ENCODE assay signal across 1 fruit fly cellular context in the genomic region with DNA sequence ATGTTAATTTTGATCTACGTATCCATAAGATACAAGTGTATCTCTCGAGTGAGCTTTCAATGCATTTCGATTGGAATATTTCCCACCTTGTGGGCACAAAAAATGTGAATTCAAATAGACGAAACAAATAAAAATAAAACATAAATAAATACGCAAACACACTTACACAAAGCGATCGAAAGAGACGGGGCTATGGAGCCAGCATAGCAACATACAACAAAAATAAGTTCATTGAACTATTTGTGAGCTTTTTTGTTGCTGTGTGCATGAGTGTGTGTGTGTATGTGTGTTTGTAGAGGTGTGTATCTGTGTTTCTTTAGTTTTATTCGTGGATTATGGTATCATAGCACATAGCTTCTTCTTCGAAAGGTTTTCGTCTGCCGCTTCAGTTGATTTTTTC.
TF ChIP-seq lines count a peak whose summit lies in the region.

No protein-coding gene starts in this region.

TF ChIP-seq in whole organism, embryonic, 481 proteins besides CTCF, POLR2A, EP300 and RAD21 (continued from another document):
- TF ChIP-seq CG8924 (tag; optimal IDR thresholded peaks at IDR 0.05; lab: Kevin White, UChicago) (peak; percentile 4), Aef1 (GFP tag; IDR thresholded peaks at IDR 0.05; lab: Robert Waterston, UW) (0 out of 3 replicates have a peak, but pooled peaks have one; percentile 16), CG2678 (tag; optimal IDR thresholded peaks at IDR 0.05; lab: Kevin White, UChicago) (peak; percentile 33), CG17612 (GFP tag; IDR thresholded peaks at IDR 0.05; lab: Robert Waterston, UW) (no peak), grau (tag; optimal IDR thresholded peaks at IDR 0.05; lab: Kevin White, UChicago) (no peak), Dip2 (GFP tag; IDR thresholded peaks at IDR 0.05; lab: Robert Waterston, UW) (no peak), gem (tag; optimal IDR thresholded peaks at IDR 0.05; lab: Kevin White, UChicago) (peak; percentile 34), dmrt99B (tag; optimal IDR thresholded peaks at IDR 0.05; lab: Kevin White, UChicago) (peak; percentile 16), CG2875 (GFP tag; optimal IDR thresholded peaks at IDR 0.05; lab: Kevin White, UChicago) (peak; percentile 17), CG7786 (GFP tag; optimal IDR thresholded peaks at IDR 0.05; lab: Kevin White, UChicago) (no peak), CG31441 (GFP tag; IDR thresholded peaks at IDR 0.05; lab: Robert Waterston, UW) (0 out of 2 replicates have a peak, but pooled peaks have one; percentile 13), bsh (GFP tag; optimal IDR thresholded peaks at IDR 0.05; lab: Kevin White, UChicago) (peak in 1 of 2 experiments; percentile 19), chinmo (GFP tag; IDR thresholded peaks at IDR 0.05; lab: Robert Waterston, UW; ENCODE audit: partially characterized antibody) (0 out of 4 replicates have a peak, but pooled peaks have one; percentile 65), stwl (tag; optimal IDR thresholded peaks at IDR 0.05; lab: Kevin White, UChicago) (no peak), gsb-n (tag; optimal IDR thresholded peaks at IDR 0.05; lab: Kevin White, UChicago) (peak; percentile 15), nau (GFP tag; optimal IDR thresholded peaks at IDR 0.05; lab: Kevin White, UChicago) (peak; percentile 30), Asciz (GFP tag; optimal IDR thresholded peaks at IDR 0.05; lab: Kevin White, UChicago) (peak; percentile 57), pita (GFP tag; optimal IDR thresholded peaks at IDR 0.05; lab: Kevin White, UChicago) (no peak), CG32767 (GFP tag; IDR thresholded peaks at IDR 0.05; lab: Robert Waterston, UW) (peak; percentile 10; the same call in 1 of the 2 replicates), CG7987 (GFP tag; optimal IDR thresholded peaks at IDR 0.05; lab: Kevin White, UChicago) (no peak), Sox102F (GFP tag; optimal IDR thresholded peaks at IDR 0.05; lab: Kevin White, UChicago) (peak; percentile 23), CG15601 (tag; optimal IDR thresholded peaks at IDR 0.05; lab: Kevin White, UChicago) (peak; percentile 31), CG8388 (GFP tag; optimal IDR thresholded peaks at IDR 0.05; lab: Kevin White, UChicago) (peak; percentile 4), sd (tag; optimal IDR thresholded peaks at IDR 0.05; lab: Kevin White, UChicago) (peak; percentile 80), CG17359 (tag; optimal IDR thresholded peaks at IDR 0.05; lab: Kevin White, UChicago) (peak; percentile 11), tap (tag; optimal IDR thresholded peaks at IDR 0.05; lab: Kevin White, UChicago) (peak; percentile 7), CG10431 (GFP tag; optimal IDR thresholded peaks at IDR 0.05; lab: Kevin White, UChicago) (no peak), CG33557 (GFP tag; optimal IDR thresholded peaks at IDR 0.05; lab: Kevin White, UChicago) (peak; percentile 7), oc (tag; optimal IDR thresholded peaks at IDR 0.05; lab: Kevin White, UChicago) (peak; percentile 8), unpg (GFP tag; optimal IDR thresholded peaks at IDR 0.05; lab: Kevin White, UChicago) (peak; percentile 22), Pdp1 (GFP tag; optimal IDR thresholded peaks at IDR 0.05; lab: Kevin White, UChicago) (peak in 1 of 2 experiments; percentile 22), CG3847 (GFP tag; IDR thresholded peaks at IDR 0.05; lab: Robert Waterston, UW) (no peak), CG18011 (GFP tag; optimal IDR thresholded peaks at IDR 0.05; lab: Kevin White, UChicago) (peak; percentile 47), CG11456 (GFP tag; IDR thresholded peaks at IDR 0.05; lab: Robert Waterston, UW) (no peak), tgo (GFP tag; IDR thresholded peaks at IDR 0.05; lab: Robert Waterston, UW) (no peak), PHDP (tag; optimal IDR thresholded peaks at IDR 0.05; lab: Kevin White, UChicago) (peak; percentile 18), CG9797 (GFP tag; optimal IDR thresholded peaks at IDR 0.05; lab: Kevin White, UChicago) (no peak), slp2 (GFP tag; optimal IDR thresholded peaks at IDR 0.05; lab: Kevin White, UChicago) (no peak), kni (GFP tag; optimal IDR thresholded peaks at IDR 0.05; lab: Kevin White, UChicago) (peak; percentile 74), cg (GFP tag; optimal IDR thresholded peaks at IDR 0.05; lab: Kevin White, UChicago) (peak; percentile 83), Hr78 (GFP tag; optimal IDR thresholded peaks at IDR 0.05; lab: Kevin White, UChicago) (peak in 1 of 2 experiments; percentile 27), peb (GFP tag; IDR thresholded peaks at IDR 0.05; lab: Robert Waterston, UW) (no peak), CG12299 (tag; optimal IDR thresholded peaks at IDR 0.05; lab: Kevin White, UChicago) (no peak), CG1603 (tag; optimal IDR thresholded peaks at IDR 0.05; lab: Kevin White, UChicago) (peak; percentile 13), CG9727 (GFP tag; optimal IDR thresholded peaks at IDR 0.05; lab: Kevin White, UChicago) (peak; percentile 31), emc (GFP tag; optimal IDR thresholded peaks at IDR 0.05; lab: Kevin White, UChicago) (no peak), CG17385 (GFP tag; optimal IDR thresholded peaks at IDR 0.05; lab: Kevin White, UChicago) (peak; percentile 32), D19A (tag; optimal IDR thresholded peaks at IDR 0.05; lab: Kevin White, UChicago) (peak; percentile 22)
